Fruit fly (Drosophila melanogaster) whole organism, embryonic: ENCODE measurements around the gene usp.

Experiments used
- Atf-2 ChIP-seq: fragments of 200-800 bp; sonication (Bioruptor generic); optimal IDR thresholded peaks from 2 replicates; lab custom pipeline; 2016; ENCODE audit warnings: missing biosample characterization, missing genetic modification characterization
- CG10267 ChIP-seq: fragments of 200-800 bp; sonication (Bioruptor generic); optimal IDR thresholded peaks from 2 replicates; lab custom pipeline; 2018; ENCODE audit warnings: missing biosample characterization, mild to moderate bottlenecking, missing genetic modification characterization, moderate library complexity
- CG10959 ChIP-seq: fragments of 200-800 bp; sonication (Bioruptor generic); IDR thresholded peaks from 2 replicates; pipeline ENCODE4 v1.3.6; 2022; ENCODE audit warnings: missing biosample characterization, missing genetic modification characterization
- CG12299 ChIP-seq: fragments of 200-800 bp; sonication (Bioruptor generic); optimal IDR thresholded peaks from 2 replicates; lab custom pipeline; 2018; ENCODE audit warnings: missing biosample characterization, mild to moderate bottlenecking, missing genetic modification characterization
- CG13424 ChIP-seq: fragments of 200-800 bp; sonication (Bioruptor generic); optimal IDR thresholded peaks from 2 replicates; lab custom pipeline; 2019; ENCODE audit warnings: missing biosample characterization, mild to moderate bottlenecking, missing genetic modification characterization, moderate library complexity
- CG15011 ChIP-seq: fragments of 200-800 bp; sonication (Bioruptor generic); optimal IDR thresholded peaks from 3 replicates; lab custom pipeline; 2018; ENCODE audit warnings: missing biosample characterization, mild to moderate bottlenecking, missing genetic modification characterization
- CG15696 ChIP-seq: fragments of 200-800 bp; sonication (Bioruptor generic); optimal IDR thresholded peaks from 2 replicates; lab custom pipeline; 2019; ENCODE audit warnings: missing biosample characterization, mild to moderate bottlenecking, missing genetic modification characterization, moderate library complexity
- CG1602 ChIP-seq: fragments of 200-800 bp; sonication (Bioruptor generic); optimal IDR thresholded peaks from 3 replicates; lab custom pipeline; 2016; ENCODE audit warnings: missing biosample characterization, missing genetic modification characterization
- CG16815 ChIP-seq: fragments of 200-800 bp; sonication (Bioruptor generic); optimal IDR thresholded peaks from 3 replicates; lab custom pipeline; 2017; ENCODE audit warnings: missing biosample characterization, mild to moderate bottlenecking, missing genetic modification characterization
- CG18619 ChIP-seq: fragments of 200-800 bp; sonication (Bioruptor generic); optimal IDR thresholded peaks from 3 replicates; lab custom pipeline; 2017; ENCODE audit warnings: missing biosample characterization, mild to moderate bottlenecking, missing genetic modification characterization
- CG2199 ChIP-seq: fragments of 200-800 bp; sonication (Bioruptor generic); IDR thresholded peaks from 3 replicates; pipeline ENCODE4 v1.3.6; 2022; ENCODE audit warnings: missing biosample characterization, missing genetic modification characterization
- CG6791 ChIP-seq: fragments of 200-800 bp; sonication (Bioruptor generic); IDR thresholded peaks from 3 replicates; pipeline ENCODE4 v1.3.6; 2022; ENCODE audit warnings: missing biosample characterization, missing genetic modification characterization; ENCODE audit not compliant: partially characterized antibody
- CG7271 ChIP-seq: fragments of 200-800 bp; sonication (Bioruptor generic); optimal IDR thresholded peaks from 2 replicates; lab custom pipeline; 2018; ENCODE audit warnings: missing biosample characterization, mild to moderate bottlenecking, missing genetic modification characterization, moderate library complexity
- CG7786 ChIP-seq: fragments of 200-800 bp; sonication (Bioruptor generic); optimal IDR thresholded peaks from 2 replicates; lab custom pipeline; 2016; ENCODE audit warnings: missing biosample characterization, missing genetic modification characterization
- CG9215 ChIP-seq: fragments of 200-800 bp; sonication (Bioruptor generic); IDR thresholded peaks from 2 replicates; pipeline ENCODE4 v1.3.6; 2022; ENCODE audit warnings: missing biosample characterization, missing genetic modification characterization
- CG9932 ChIP-seq: fragments of 200-800 bp; sonication (Bioruptor generic); IDR thresholded peaks from 2 replicates; pipeline ENCODE4 v1.3.6; 2022; ENCODE audit warnings: missing biosample characterization, missing genetic modification characterization
- D ChIP-seq, 2 experiments: fragments of 200-800 bp in 1 of 2; fragments of >200 bp in 1 of 2; sonication (Bioruptor generic) in 1 of 2; optimal IDR thresholded peaks; 2 replicates in 1 of 2; 3 replicates in 1 of 2; lab custom pipeline; 2017; ENCODE audit warnings: mild to moderate bottlenecking in 1 of 2, missing biosample characterization in 1 of 2, missing genetic modification characterization in 1 of 2, missing genetic modification reagents in 1 of 2
- Doc3 ChIP-seq: fragments of 200-800 bp; sonication (Bioruptor generic); IDR thresholded peaks from 3 replicates; pipeline ENCODE4 v1.3.6; 2022; ENCODE audit warnings: missing biosample characterization, missing genetic modification characterization; ENCODE audit not compliant: partially characterized antibody
- Dref ChIP-seq: fragments of 200-800 bp; sonication (Bioruptor generic); IDR thresholded peaks from 2 replicates; pipeline ENCODE4 v1.3.6; 2022; ENCODE audit warnings: missing biosample characterization, missing genetic modification characterization
- Elba2 ChIP-seq: fragments of 200-800 bp; sonication (Bioruptor generic); optimal IDR thresholded peaks from 3 replicates; lab custom pipeline; 2016; ENCODE audit warnings: missing biosample characterization, missing genetic modification characterization
- Ets97D ChIP-seq: fragments of 200-800 bp; sonication (Bioruptor generic); optimal IDR thresholded peaks from 3 replicates; lab custom pipeline; 2016; ENCODE audit warnings: missing biosample characterization, missing genetic modification characterization
- HHEX ChIP-seq: fragments of 200-800 bp; sonication (Bioruptor generic); optimal IDR thresholded peaks from 3 replicates; lab custom pipeline; 2017; ENCODE audit warnings: missing biosample characterization, mild to moderate bottlenecking, missing genetic modification characterization, missing genetic modification reagents
- Hand ChIP-seq: fragments of 200-800 bp; sonication (Bioruptor generic); optimal IDR thresholded peaks from 2 replicates; lab custom pipeline; 2017; ENCODE audit warnings: mild to moderate bottlenecking, missing biosample characterization, missing genetic modification reagents, missing genetic modification characterization
- Hmx ChIP-seq: fragments of 200-800 bp; sonication (Bioruptor generic); optimal IDR thresholded peaks from 2 replicates; lab custom pipeline; 2016; ENCODE audit warnings: missing biosample characterization, missing genetic modification characterization
- Kr ChIP-seq: fragments of 200-800 bp; sonication (Bioruptor generic); optimal IDR thresholded peaks from 2 replicates; lab custom pipeline; 2017; ENCODE audit warnings: missing biosample characterization, mild to moderate bottlenecking, missing genetic modification characterization
- Lim3 ChIP-seq: fragments of 200-800 bp; sonication (Bioruptor generic); IDR thresholded peaks from 2 replicates; pipeline ENCODE4 v1.3.6; 2022; ENCODE audit warnings: missing biosample characterization, missing genetic modification characterization
- Usf ChIP-seq: fragments of 200-800 bp; sonication (Bioruptor generic); optimal IDR thresholded peaks from 2 replicates; lab custom pipeline; 2017; ENCODE audit warnings: missing genotype, missing biosample characterization, missing genetic modification characterization
- ato ChIP-seq: fragments of 200-800 bp; sonication (Bioruptor generic); IDR thresholded peaks from 2 replicates; pipeline ENCODE4 v1.3.6; 2022; ENCODE audit warnings: missing biosample characterization, missing genetic modification characterization; ENCODE audit not compliant: partially characterized antibody
- chn ChIP-seq: fragments of 200-800 bp; sonication (Bioruptor generic); optimal IDR thresholded peaks from 2 replicates; lab custom pipeline; 2016; ENCODE audit warnings: missing biosample characterization, missing genetic modification characterization
- corto ChIP-seq: fragments of 200-800 bp; sonication (Bioruptor generic); optimal IDR thresholded peaks from 2 replicates; lab custom pipeline; 2016; ENCODE audit warnings: missing biosample characterization, mild to moderate bottlenecking, missing genetic modification characterization, moderate library complexity
- crp ChIP-seq, 2 experiments: fragments of 200-800 bp; sonication (Bioruptor generic); optimal IDR thresholded peaks; 2 replicates in 1 of 2; 3 replicates in 1 of 2; lab custom pipeline; 2017; ENCODE audit warnings: missing biosample characterization in 2 of 2, missing genetic modification characterization in 2 of 2, mild to moderate bottlenecking in 1 of 2, moderate library complexity in 1 of 2
- danr ChIP-seq: fragments of 200-800 bp; sonication (Bioruptor generic); IDR thresholded peaks from 2 replicates; pipeline ENCODE4 v1.3.6; 2022; ENCODE audit warnings: missing biosample characterization, missing genetic modification characterization
- dysf ChIP-seq: fragments of 200-800 bp; sonication (Bioruptor generic); IDR thresholded peaks from 3 replicates; pipeline ENCODE4 v1.3.6; 2022; ENCODE audit warnings: missing biosample characterization, missing genetic modification characterization
- grn ChIP-seq: fragments of 200-800 bp; sonication (Bioruptor generic); optimal IDR thresholded peaks from 3 replicates; lab custom pipeline; 2017; ENCODE audit warnings: missing biosample characterization, missing genetic modification characterization
- ham ChIP-seq: fragments of 200-800 bp; sonication (Bioruptor generic); IDR thresholded peaks from 2 replicates; pipeline ENCODE4 v1.3.6; 2022; ENCODE audit warnings: missing biosample characterization, missing genetic modification characterization
- her ChIP-seq: fragments of 200-800 bp; sonication (Bioruptor generic); optimal IDR thresholded peaks from 2 replicates; lab custom pipeline; 2016; ENCODE audit warnings: missing biosample characterization, missing genetic modification characterization
- ind ChIP-seq: fragments of 200-800 bp; sonication (Bioruptor generic); optimal IDR thresholded peaks from 3 replicates; lab custom pipeline; 2016; ENCODE audit warnings: missing biosample characterization, missing genetic modification characterization
- jing ChIP-seq: fragments of 200-800 bp; sonication (Bioruptor generic); optimal IDR thresholded peaks from 2 replicates; lab custom pipeline; 2018; ENCODE audit warnings: missing biosample characterization, mild to moderate bottlenecking, missing genetic modification characterization
- klu ChIP-seq: fragments of 200-800 bp; sonication (Bioruptor generic); IDR thresholded peaks from 2 replicates; pipeline ENCODE4 v1.3.6; 2022; ENCODE audit warnings: missing biosample characterization, missing genetic modification characterization
- pfk ChIP-seq: fragments of 200-800 bp; sonication (Bioruptor generic); optimal IDR thresholded peaks from 2 replicates; lab custom pipeline; 2018; ENCODE audit warnings: missing biosample characterization, mild to moderate bottlenecking, missing genetic modification characterization, moderate library complexity
- phol ChIP-seq: fragments of 200-800 bp; sonication (Bioruptor generic); optimal IDR thresholded peaks from 3 replicates; lab custom pipeline; 2018; ENCODE audit warnings: missing biosample characterization, mild to moderate bottlenecking, missing genetic modification characterization, moderate library complexity
- pita ChIP-seq: fragments of 200-800 bp; sonication (Bioruptor generic); optimal IDR thresholded peaks from 2 replicates; lab custom pipeline; 2017; ENCODE audit warnings: missing biosample characterization, mild to moderate bottlenecking, missing genetic modification characterization
- rib ChIP-seq: fragments of 200-800 bp; sonication (Bioruptor generic); IDR thresholded peaks from 2 replicates; pipeline ENCODE4 v1.3.6; 2022; ENCODE audit warnings: missing biosample characterization, missing genetic modification characterization
- row ChIP-seq: fragments of 200-800 bp; sonication (Bioruptor generic); IDR thresholded peaks from 3 replicates; pipeline ENCODE4 v1.3.6; 2022; ENCODE audit warnings: missing biosample characterization, missing genetic modification characterization
- sens ChIP-seq: fragments of 200-800 bp; sonication (Bioruptor generic); peaks from one replicate; lab custom pipeline; 2016; ENCODE audit warnings: missing biosample characterization, missing genetic modification characterization
- shn ChIP-seq: fragments of 200-800 bp; sonication (Bioruptor generic); optimal IDR thresholded peaks from 3 replicates; lab custom pipeline; 2016; ENCODE audit warnings: missing biosample characterization, missing genetic modification characterization
- tin ChIP-seq: fragments of 200-800 bp; sonication (Bioruptor generic); optimal IDR thresholded peaks from 3 replicates; lab custom pipeline; 2016; ENCODE audit warnings: missing biosample characterization, missing genetic modification characterization
- tup ChIP-seq: fragments of 200-800 bp; sonication (Bioruptor generic); optimal IDR thresholded peaks from 2 replicates; lab custom pipeline; 2016; ENCODE audit warnings: missing biosample characterization, mild to moderate bottlenecking, missing genetic modification characterization, moderate library complexity
- tx ChIP-seq: fragments of 200-800 bp; sonication (Bioruptor generic); optimal IDR thresholded peaks from 2 replicates; lab custom pipeline; 2016; ENCODE audit warnings: missing biosample characterization, missing genetic modification characterization

Gene usp

DNA sequence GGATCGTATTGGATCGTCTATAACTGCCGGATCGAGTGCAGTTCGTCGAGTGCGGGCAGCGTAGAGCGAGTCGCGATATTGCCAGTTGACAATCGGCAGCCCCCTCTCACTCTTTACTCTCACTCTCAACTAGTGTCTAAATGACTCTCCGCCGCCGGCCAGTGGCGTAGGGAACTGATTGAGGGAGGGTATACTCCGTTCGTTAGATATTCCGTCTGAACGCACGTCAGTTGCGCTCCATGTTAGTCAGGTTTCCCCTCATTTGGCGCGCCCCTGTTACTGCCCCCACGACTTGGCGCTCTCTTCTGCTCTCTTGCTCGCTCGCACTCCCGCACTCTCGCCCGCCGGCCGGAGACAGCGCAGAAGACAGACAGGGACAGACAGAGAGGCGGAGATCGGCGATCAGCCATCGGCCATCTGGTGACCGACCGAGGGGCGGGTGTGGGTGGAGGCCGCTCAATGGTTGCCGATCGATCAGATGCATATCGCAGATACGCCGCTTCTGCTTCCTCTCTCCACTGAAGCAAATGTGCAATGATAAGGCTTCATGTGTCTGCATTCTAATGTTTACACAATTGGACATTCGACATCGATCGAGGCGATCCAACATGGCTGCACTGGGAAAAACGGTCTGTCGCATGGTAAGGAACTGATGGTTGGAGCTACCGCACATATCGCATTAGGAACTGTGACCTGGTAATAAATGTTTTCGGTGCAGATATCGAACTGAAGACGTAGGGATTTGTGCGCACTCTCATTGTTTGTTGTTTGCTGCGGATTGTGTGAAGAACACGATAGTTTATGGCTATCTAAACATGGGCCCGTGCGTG, 8.2 kb upstream of the usp start, which contains the start of gene moody (continued):
- TF ChIP-seq CG16815 (GFP tag; lab: Kevin White, UChicago): peak; percentile 95
- peak; percentile 97 for TF ChIP-seq CG18619 (GFP tag; lab: Kevin White, UChicago)
- peak; percentile 88 for TF ChIP-seq CG15696 (tag; lab: Kevin White, UChicago)
- TF ChIP-seq CG7786 (GFP tag; lab: Kevin White, UChicago): peak; percentile 98
- peak; percentile 86 for TF ChIP-seq Lim3 (GFP tag; lab: Robert Waterston, UW)
- TF ChIP-seq her (GFP tag; lab: Kevin White, UChicago): peak; percentile 97
- TF ChIP-seq CG2199 (GFP tag; lab: Robert Waterston, UW): peak; percentile 97
- TF ChIP-seq pita: no peak
- TF ChIP-seq CG9215: peak; percentile 97
- no peak for TF ChIP-seq Kr (GFP tag; lab: Kevin White, UChicago)
- TF ChIP-seq danr (GFP tag; lab: Robert Waterston, UW): peak; percentile 95
- TF ChIP-seq ham (GFP tag; lab: Robert Waterston, UW): peak; percentile 92
- peak; percentile 86 for TF ChIP-seq Ets97D
- peak; percentile 99 for TF ChIP-seq sens (GFP tag; lab: Kevin White, UChicago)
- TF ChIP-seq corto (GFP tag; lab: Kevin White, UChicago): no peak
- TF ChIP-seq Elba2 (GFP tag; lab: Kevin White, UChicago): no peak
- peak; percentile 98 for TF ChIP-seq dysf
- peak; percentile 98 for TF ChIP-seq tin
- TF ChIP-seq tup (GFP tag; lab: Kevin White, UChicago): peak; percentile 95
- peak; percentile 97 for TF ChIP-seq Hand (GFP tag; lab: Kevin White, UChicago)
- no peak for TF ChIP-seq CG6791
- peak; percentile 94 for TF ChIP-seq CG12299 (tag; lab: Kevin White, UChicago)
- no peak for TF ChIP-seq Doc3
- TF ChIP-seq row (GFP tag; lab: Robert Waterston, UW): peak; percentile 100
- peak; percentile 98 for TF ChIP-seq shn (GFP tag; lab: Kevin White, UChicago)
- TF ChIP-seq Dref (GFP tag; lab: Robert Waterston, UW): peak; percentile 58
- peak; percentile 93 for TF ChIP-seq CG1602
- no peak for TF ChIP-seq D (optimal IDR thresholded peaks at IDR 0.05; lab: Kevin White, UChicago)
- peak; percentile 92 for TF ChIP-seq D (GFP tag; optimal IDR thresholded peaks at IDR 0.05; lab: Kevin White, UChicago)
- peak; percentile 97 for TF ChIP-seq chn
- TF ChIP-seq rib (GFP tag; lab: Robert Waterston, UW): peak; percentile 99
- peak; percentile 87 for TF ChIP-seq CG10267
- TF ChIP-seq tx (GFP tag; lab: Kevin White, UChicago): peak; percentile 98
- peak; percentile 96 for TF ChIP-seq klu (GFP tag; lab: Robert Waterston, UW)
- peak; percentile 83 for TF ChIP-seq phol (tag; lab: Kevin White, UChicago)
- TF ChIP-seq HHEX (GFP tag; lab: Kevin White, UChicago): peak; percentile 97
- peak; percentile 95 for TF ChIP-seq jing (GFP tag; lab: Kevin White, UChicago)
- no peak for TF ChIP-seq CG7271
- TF ChIP-seq CG15011 (GFP tag; lab: Kevin White, UChicago): peak; percentile 90
- peak; percentile 87 for TF ChIP-seq Hmx (GFP tag; lab: Kevin White, UChicago)
- TF ChIP-seq pfk (GFP tag; lab: Kevin White, UChicago): peak; percentile 78
- peak; percentile 96 for TF ChIP-seq CG10959 (GFP tag; lab: Robert Waterston, UW)
- TF ChIP-seq crp (GFP tag; optimal IDR thresholded peaks at IDR 0.05; lab: Kevin White, UChicago): peak in 1 of 2 experiments; percentile 66
- TF ChIP-seq CG9932 (GFP tag; lab: Robert Waterston, UW): peak; percentile 99
- peak; percentile 96 for TF ChIP-seq Usf (GFP tag; lab: Kevin White, UChicago)
- TF ChIP-seq ind (GFP tag; lab: Kevin White, UChicago): peak; percentile 99
- peak; percentile 96 for TF ChIP-seq Atf-2 (GFP tag; lab: Kevin White, UChicago)
- TF ChIP-seq ato (GFP tag; lab: Robert Waterston, UW): no peak
- peak; percentile 100 for TF ChIP-seq grn (GFP tag; lab: Kevin White, UChicago)
- TF ChIP-seq CG13424 (tag; lab: Kevin White, UChicago): peak; percentile 97
